Fruit fly (Drosophila melanogaster) whole organism: ENCODE data around the gene CG10469.

Source experiments
- CG8478 ChIP-seq: fragments of >200 bp; optimal IDR thresholded peaks from 2 replicates; lab custom pipeline; 2018; ENCODE audit warnings: inconsistent platforms
- Dll ChIP-seq: fragments of >200 bp; optimal IDR thresholded peaks from 2 replicates; lab custom pipeline; 2017
- EcR ChIP-seq, 2 experiments: fragments of >200 bp; optimal IDR thresholded peaks; 2 replicates each; lab custom pipeline; 2017; ENCODE audit warnings: missing biosample characterization in 2 of 2, missing genetic modification characterization in 2 of 2, missing genetic modification reagents in 2 of 2
- pan ChIP-seq: fragments of >200 bp; optimal IDR thresholded peaks from 2 replicates; lab custom pipeline; 2017
- psq ChIP-seq: fragments of >200 bp; optimal IDR thresholded peaks from 2 replicates; lab custom pipeline; 2017
- usp ChIP-seq: fragments of >200 bp; optimal IDR thresholded peaks from 2 replicates; lab custom pipeline; 2017; ENCODE audit warnings: missing biosample characterization, missing genetic modification characterization, mixed read lengths

Gene CG10469

dm6 chr3L:6129591-6129990, 36.5 kb upstream of the CG10469 start:
- TF ChIP-seq EcR (GFP tag; optimal IDR thresholded peaks at IDR 0.05; lab: Kevin White, UChicago), result no peak
- TF ChIP-seq Dll (lab: Kevin White, UChicago), result no peak
- TF ChIP-seq usp, result no peak
- no peak for TF ChIP-seq psq
- TF ChIP-seq pan (lab: Kevin White, UChicago), result no peak
- no peak for TF ChIP-seq CG8478 (lab: Kevin White, UChicago)

DNA sequence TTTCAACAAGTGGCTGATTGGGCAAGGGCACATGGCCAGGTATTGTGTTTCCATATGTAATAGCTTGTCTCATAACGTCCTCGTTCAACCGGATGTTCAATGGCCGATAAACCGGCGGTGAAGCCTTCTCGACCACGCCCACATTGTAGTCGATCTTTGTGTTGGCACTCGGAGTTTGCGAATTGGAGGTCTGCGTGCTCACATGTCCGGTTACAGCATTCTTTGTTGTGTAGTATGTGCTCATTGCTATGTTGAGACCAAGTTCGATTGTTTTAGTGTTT, 32.2 kb upstream of the CG10469 start:
- no peak for TF ChIP-seq usp
- TF ChIP-seq psq, result no peak
- TF ChIP-seq CG8478 (lab: Kevin White, UChicago), result no peak
- TF ChIP-seq Dll (lab: Kevin White, UChicago), result no peak
- TF ChIP-seq EcR (GFP tag; optimal IDR thresholded peaks at IDR 0.05; lab: Kevin White, UChicago), result no peak
- TF ChIP-seq pan (lab: Kevin White, UChicago), result no peak

DNA sequence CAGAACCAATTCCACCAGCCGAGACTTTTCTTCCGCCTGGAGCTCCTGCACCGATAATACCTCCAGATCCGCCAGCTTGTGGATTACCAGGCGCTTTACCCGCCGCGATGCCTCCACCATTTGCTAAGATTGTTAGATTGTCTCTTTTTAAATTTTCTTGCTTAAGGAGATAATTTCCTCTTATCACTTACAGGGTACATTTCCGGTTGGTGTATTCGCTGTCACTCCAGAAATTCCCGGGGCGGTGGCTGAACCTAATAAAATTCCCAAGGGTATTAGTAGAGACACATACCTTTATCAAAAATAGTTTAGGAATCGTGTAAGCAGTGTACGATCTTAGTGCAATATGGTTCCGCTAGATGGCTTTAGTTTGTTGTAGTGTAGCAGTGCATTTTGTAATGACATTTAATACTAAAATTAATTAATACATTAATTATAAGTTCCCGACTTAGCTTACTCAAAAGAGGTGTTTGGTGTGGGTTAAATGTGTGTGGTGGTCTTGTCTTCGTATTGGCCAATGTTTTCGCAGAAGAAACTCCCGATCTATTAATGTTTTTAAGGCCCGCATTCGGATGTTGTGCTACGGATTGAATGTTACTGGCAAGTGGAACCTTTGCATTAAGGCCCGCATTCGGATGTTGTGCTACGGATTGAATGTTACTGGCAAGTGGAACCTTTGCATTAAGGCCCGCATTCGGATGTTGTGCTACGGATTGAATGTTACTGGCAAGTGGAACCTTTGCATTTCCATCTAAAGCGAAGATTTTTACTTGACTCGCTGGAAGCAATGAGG, 31.7 kb upstream of the CG10469 start:
- no peak for TF ChIP-seq Dll (lab: Kevin White, UChicago)
- no peak for TF ChIP-seq usp
- no peak for TF ChIP-seq EcR (GFP tag; optimal IDR thresholded peaks at IDR 0.05; lab: Kevin White, UChicago)
- TF ChIP-seq pan (lab: Kevin White, UChicago), result no peak
- TF ChIP-seq psq, result no peak
- TF ChIP-seq CG8478 (lab: Kevin White, UChicago), result no peak

- TF ChIP-seq psq (no peak), pan (lab: Kevin White, UChicago) (no peak), EcR (GFP tag; optimal IDR thresholded peaks at IDR 0.05; lab: Kevin White, UChicago) (no peak), CG8478 (lab: Kevin White, UChicago) (no peak), usp (no peak), Dll (lab: Kevin White, UChicago) (no peak)
Measured at dm6 chr3L:6116881-6117280, 23.8 kb upstream of the CG10469 start.

dm6 chr3L:6115505-6115904, 22.4 kb upstream of the CG10469 start:
- no peak for TF ChIP-seq Dll (lab: Kevin White, UChicago)
- no peak for TF ChIP-seq pan (lab: Kevin White, UChicago)
- TF ChIP-seq CG8478 (lab: Kevin White, UChicago), result no peak
- no peak for TF ChIP-seq usp
- TF ChIP-seq EcR (GFP tag; optimal IDR thresholded peaks at IDR 0.05; lab: Kevin White, UChicago), result no peak
- TF ChIP-seq psq, result no peak

dm6 chr3L:6111458-6111857, 18.3 kb upstream of the CG10469 start:
- no peak for TF ChIP-seq Dll (lab: Kevin White, UChicago)
- TF ChIP-seq usp, result no peak
- no peak for TF ChIP-seq pan (lab: Kevin White, UChicago)
- TF ChIP-seq psq, result no peak
- no peak for TF ChIP-seq CG8478 (lab: Kevin White, UChicago)
- no peak for TF ChIP-seq EcR (GFP tag; optimal IDR thresholded peaks at IDR 0.05; lab: Kevin White, UChicago)

DNA sequence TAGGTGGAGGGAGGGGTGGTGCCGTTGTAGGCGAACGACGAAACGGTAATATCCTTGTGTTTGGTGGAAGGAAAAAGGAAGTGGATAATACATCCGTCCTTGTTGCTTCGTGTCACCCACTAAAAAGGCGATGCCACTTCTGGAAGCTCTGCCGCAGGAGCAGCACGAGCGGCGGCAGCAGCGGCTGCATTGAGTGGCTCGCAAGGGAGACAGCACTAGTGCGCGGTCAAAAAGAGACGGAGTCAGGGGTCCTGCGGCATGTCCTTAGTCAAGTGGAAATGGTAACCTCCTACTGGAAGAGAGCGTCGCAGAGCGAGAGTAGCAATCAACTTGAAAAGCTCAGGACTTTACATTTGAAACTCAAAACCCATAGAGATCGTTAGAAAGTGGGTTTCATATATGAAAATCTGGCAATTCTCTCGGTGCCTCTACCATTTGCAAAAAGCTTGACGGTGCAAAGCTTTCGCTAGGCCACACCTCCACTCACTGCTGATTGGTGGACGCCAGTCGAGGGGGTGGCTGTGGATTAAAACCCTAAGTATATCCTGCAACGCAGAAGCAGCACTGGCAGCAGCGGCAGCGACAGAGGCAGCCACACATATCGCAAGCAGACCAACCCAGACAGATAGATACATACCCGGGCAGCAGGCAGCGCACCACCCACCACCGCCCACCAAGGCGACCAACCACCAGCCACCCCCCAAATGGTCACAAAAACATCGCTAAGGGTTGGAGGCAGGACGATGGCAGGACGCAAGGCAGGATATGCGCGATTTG, 17.7 kb upstream of the CG10469 start:
- TF ChIP-seq EcR (GFP tag; optimal IDR thresholded peaks at IDR 0.05; lab: Kevin White, UChicago), result no peak
- TF ChIP-seq Dll (lab: Kevin White, UChicago), result no peak
- TF ChIP-seq pan (lab: Kevin White, UChicago), result no peak
- TF ChIP-seq psq, result no peak
- TF ChIP-seq CG8478 (lab: Kevin White, UChicago), result no peak
- TF ChIP-seq usp, result no peak

dm6 chr3L:6108264-6109060, 15.3 kb upstream of the CG10469 start:
- TF ChIP-seq psq, result no peak
- TF ChIP-seq CG8478 (lab: Kevin White, UChicago), result no peak
- no peak for TF ChIP-seq pan (lab: Kevin White, UChicago)
- TF ChIP-seq EcR (GFP tag; optimal IDR thresholded peaks at IDR 0.05; lab: Kevin White, UChicago), result no peak
- TF ChIP-seq usp, result no peak
- no peak for TF ChIP-seq Dll (lab: Kevin White, UChicago)

DNA sequence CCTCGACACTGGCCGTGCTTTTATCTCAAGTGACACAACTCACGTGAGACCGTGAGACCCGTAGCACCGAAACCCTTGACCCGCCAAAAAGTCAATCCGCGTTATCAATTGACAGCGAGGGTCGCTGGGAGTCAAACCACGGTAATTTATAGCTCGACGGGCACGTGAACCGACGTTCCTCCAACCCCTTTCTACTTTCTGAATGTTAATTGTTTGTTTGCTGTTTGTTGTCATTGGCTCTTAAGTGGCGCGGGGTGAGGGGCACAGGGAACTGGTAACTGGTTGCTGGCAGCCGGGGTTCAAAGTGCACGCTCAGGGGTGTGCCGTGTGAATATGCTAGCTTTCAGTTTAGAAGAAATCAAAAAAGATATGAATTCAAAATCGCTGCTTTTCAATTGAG, 13.6 kb upstream of the CG10469 start:
- TF ChIP-seq psq (no peak), CG8478 (lab: Kevin White, UChicago) (no peak), pan (lab: Kevin White, UChicago) (no peak), Dll (lab: Kevin White, UChicago) (no peak), EcR (GFP tag; optimal IDR thresholded peaks at IDR 0.05; lab: Kevin White, UChicago) (no peak), usp (no peak)

dm6 chr3L:6105435-6105834, 12.3 kb upstream of the CG10469 start:
- TF ChIP-seq EcR (GFP tag; optimal IDR thresholded peaks at IDR 0.05; lab: Kevin White, UChicago) (no peak), Dll (lab: Kevin White, UChicago) (no peak), pan (lab: Kevin White, UChicago) (no peak), psq (no peak), CG8478 (lab: Kevin White, UChicago) (no peak), usp (no peak)

dm6 chr3L:6104551-6104950, 11.4 kb upstream of the CG10469 start:
- no peak for TF ChIP-seq CG8478 (lab: Kevin White, UChicago)

DNA sequence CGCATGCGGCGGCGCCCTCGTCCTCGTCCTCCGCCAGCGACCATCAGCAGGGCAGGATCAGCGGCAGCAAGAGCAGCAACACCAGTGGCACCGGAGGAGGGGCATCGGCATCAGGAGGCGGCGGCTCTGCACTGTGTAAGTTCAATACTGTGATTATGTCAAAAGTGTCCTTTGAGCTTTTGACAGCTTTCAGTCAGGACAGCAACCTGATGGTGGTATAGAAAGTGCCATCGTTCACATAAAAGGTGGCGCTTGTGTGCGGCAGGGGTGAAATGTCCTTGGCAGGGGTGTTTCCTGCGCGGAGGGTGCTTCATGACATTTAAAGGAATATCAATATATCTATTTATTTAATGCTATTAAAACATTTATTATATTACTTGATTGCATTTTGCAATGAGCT, 10.5 kb upstream of the CG10469 start:
- TF ChIP-seq usp, result no peak
- no peak for TF ChIP-seq psq
- TF ChIP-seq Dll (lab: Kevin White, UChicago), result no peak
- no peak for TF ChIP-seq CG8478 (lab: Kevin White, UChicago)
- TF ChIP-seq EcR (GFP tag; optimal IDR thresholded peaks at IDR 0.05; lab: Kevin White, UChicago), result no peak
